Fruit fly (Drosophila melanogaster): ENCODE results near the gene CG9512.
A peak's percentile ranks its signal among the peaks of the same experiment; 100 is the strongest.

CG9512 gene

dm6 chrX:14882536-14883118 lies 22.7 kb downstream of the CG9512 start, which contains the start of the genes CG45064 and CG45065 (continued):
- TF ChIP-seq CG8290 (GFP tag; optimal IDR thresholded peaks at IDR 0.05) (peak; percentile 29), CG8290 (tag; optimal IDR thresholded peaks at IDR 0.05) (peak in 1 of 2 experiments; percentile 88), CG14014 (GFP tag; IDR thresholded peaks at IDR 0.05) (peak; percentile 62), Sry-β (GFP tag; optimal IDR thresholded peaks at IDR 0.05) (peak; percentile 32), CG9817 (tag; optimal IDR thresholded peaks at IDR 0.05) (peak; percentile 67), ems (GFP tag; optimal IDR thresholded peaks at IDR 0.05) (peak; percentile 70), Pdp1 (GFP tag; optimal IDR thresholded peaks at IDR 0.05) (peak; percentile 72 to 73), sisA (GFP tag; IDR thresholded peaks at IDR 0.05) (peak; percentile 91), Ets97D (GFP tag; optimal IDR thresholded peaks at IDR 0.05) (peak; percentile 51), hth (optimal IDR thresholded peaks at IDR 0.05) (no peak), CG3281 (GFP tag; optimal IDR thresholded peaks at IDR 0.05) (peak; percentile 69), CG4404 (GFP tag; IDR thresholded peaks at IDR 0.05) (peak; percentile 24; the same call in 1 of the 2 replicates), fd96Cb (tag; optimal IDR thresholded peaks at IDR 0.05) (peak; percentile 89), vvl (GFP tag; IDR thresholded peaks at IDR 0.05) (peak; percentile 94), CG16815 (GFP tag; optimal IDR thresholded peaks at IDR 0.05) (peak; percentile 20), Ravus (GFP tag; IDR thresholded peaks at IDR 0.05) (no peak; the same call in 1 of the 2 replicates), Doc2 (GFP tag; IDR thresholded peaks at IDR 0.05) (no peak), CG18599 (GFP tag; optimal IDR thresholded peaks at IDR 0.05) (peak; percentile 81), h (optimal IDR thresholded peaks at IDR 0.05) (no peak), sima (GFP tag; optimal IDR thresholded peaks at IDR 0.05) (peak; percentile 24), CG31224 (GFP tag; IDR thresholded peaks at IDR 0.05) (peak; percentile 37; the same call in 1 of the 2 replicates), gem (tag; optimal IDR thresholded peaks at IDR 0.05) (peak; percentile 91), nom (GFP tag; optimal IDR thresholded peaks at IDR 0.05) (no peak), her (GFP tag; optimal IDR thresholded peaks at IDR 0.05) (peak; percentile 77), Hmx (GFP tag; optimal IDR thresholded peaks at IDR 0.05) (peak; percentile 57), Dbx (GFP tag; IDR thresholded peaks at IDR 0.05) (peak; percentile 56; the same call in 2 of the 3 replicates), CG15073 (GFP tag; optimal IDR thresholded peaks at IDR 0.05) (peak; percentile 28), HmgD (GFP tag; optimal IDR thresholded peaks at IDR 0.05) (no peak), CG13296 (GFP tag; optimal IDR thresholded peaks at IDR 0.05) (peak; percentile 49), toy (GFP tag; IDR thresholded peaks at IDR 0.05) (no peak), kni (GFP tag; optimal IDR thresholded peaks at IDR 0.05) (peak; percentile 74), ken (GFP tag; IDR thresholded peaks at IDR 0.05) (peak; percentile 86), phol (tag; optimal IDR thresholded peaks at IDR 0.05) (peak; percentile 87), fu2 (GFP tag; optimal IDR thresholded peaks at IDR 0.05) (peak; percentile 67), ab (GFP tag; optimal IDR thresholded peaks at IDR 0.05) (peak; percentile 35), en (GFP tag; optimal IDR thresholded peaks at IDR 0.05) (peak; percentile 56), hb (GFP tag; IDR thresholded peaks at IDR 0.05; ENCODE audit: partially characterized antibody) (no peak), nau (GFP tag; optimal IDR thresholded peaks at IDR 0.05) (peak; percentile 75), CG31365 (tag; optimal IDR thresholded peaks at IDR 0.05) (peak; percentile 53), CG34422 (GFP tag; IDR thresholded peaks at IDR 0.05) (no peak), CG2889 (GFP tag; IDR thresholded peaks at IDR 0.05) (0 out of 3 replicates have a peak, but pooled peaks have one; percentile 57), NC2α (GFP tag; optimal IDR thresholded peaks at IDR 0.05) (peak; percentile 41), CG4617 (GFP tag; optimal IDR thresholded peaks at IDR 0.05; ENCODE audit: borderline replicate concordance) (peak; percentile 16), tx (GFP tag; optimal IDR thresholded peaks at IDR 0.05) (peak; percentile 77), NC2β (GFP tag; optimal IDR thresholded peaks at IDR 0.05) (peak; percentile 73), CG8388 (GFP tag; optimal IDR thresholded peaks at IDR 0.05) (peak; percentile 89), cato (GFP tag; optimal IDR thresholded peaks at IDR 0.05; ENCODE audit: borderline replicate concordance) (peak; percentile 76), MESR4 (GFP tag; optimal IDR thresholded peaks at IDR 0.05) (no peak), H2.0 (GFP tag; IDR thresholded peaks at IDR 0.05) (peak; percentile 85), D19B (GFP tag; optimal IDR thresholded peaks at IDR 0.05) (peak; percentile 11), Aef1 (GFP tag; IDR thresholded peaks at IDR 0.05) (peak; percentile 69)
